Fruit fly (Drosophila melanogaster) whole organism, prepupa: ENCODE data around the gene CG18581.

ENCODE experiments used
- CG10631 ChIP-seq: fragments of 200-800 bp; sonication (Bioruptor generic); optimal IDR thresholded peaks from 2 replicates; lab custom pipeline; 2016; ENCODE audit warnings: missing biosample characterization, missing genetic modification characterization
- CG10669 ChIP-seq: fragments of 200-800 bp; sonication (Bioruptor generic); optimal IDR thresholded peaks from 3 replicates; lab custom pipeline; 2018; ENCODE audit warnings: missing biosample characterization, mild to moderate bottlenecking, missing genetic modification characterization, moderate library complexity
- CG11294 ChIP-seq: fragments of 200-800 bp; sonication (Bioruptor generic); IDR thresholded peaks from 2 replicates; pipeline ENCODE4 v1.3.6; 2022; ENCODE audit warnings: missing biosample characterization, missing genetic modification characterization
- CG11762 ChIP-seq: fragments of 200-800 bp; sonication (Bioruptor generic); optimal IDR thresholded peaks from 3 replicates; lab custom pipeline; 2016; ENCODE audit warnings: missing biosample characterization, missing genetic modification characterization; ENCODE audit not compliant: insufficient read depth
- CG11902 ChIP-seq: fragments of 200-800 bp; sonication (Bioruptor generic); optimal IDR thresholded peaks from 3 replicates; lab custom pipeline; 2016; ENCODE audit warnings: missing biosample characterization, missing genetic modification characterization
- CG15336 ChIP-seq: fragments of 200-800 bp; sonication (Bioruptor generic); IDR thresholded peaks from 2 replicates; pipeline ENCODE4 v1.3.6; 2022; ENCODE audit warnings: missing biosample characterization, missing genetic modification characterization
- CG1621 ChIP-seq: fragments of 200-800 bp; sonication (Bioruptor generic); optimal IDR thresholded peaks from 3 replicates; lab custom pipeline; 2018; ENCODE audit warnings: missing biosample characterization, mild to moderate bottlenecking, missing genetic modification characterization
- CG16779 ChIP-seq: fragments of 200-800 bp; sonication (Bioruptor generic); optimal IDR thresholded peaks from 3 replicates; lab custom pipeline; 2017; ENCODE audit warnings: missing biosample characterization, mild to moderate bottlenecking, missing genetic modification characterization
- CG31627 ChIP-seq: fragments of 200-800 bp; sonication (Bioruptor generic); optimal IDR thresholded peaks from 3 replicates; lab custom pipeline; 2016; ENCODE audit warnings: missing biosample characterization, missing genetic modification characterization
- CG34406 ChIP-seq: fragments of 200-800 bp; sonication (Bioruptor generic); optimal IDR thresholded peaks from 3 replicates; lab custom pipeline; 2016; ENCODE audit warnings: missing biosample characterization, missing genetic modification characterization
- CG6163 ChIP-seq: fragments of 200-800 bp; sonication (Bioruptor generic); IDR thresholded peaks from 3 replicates; pipeline ENCODE4 v1.3.6; 2022; ENCODE audit warnings: missing biosample characterization, missing genetic modification characterization
- CG6276 ChIP-seq: fragments of 200-800 bp; sonication (Bioruptor generic); optimal IDR thresholded peaks from 2 replicates; lab custom pipeline; 2017; ENCODE audit warnings: missing biosample characterization, mild to moderate bottlenecking, missing genetic modification characterization
- CG6792 ChIP-seq: fragments of 200-800 bp; sonication (Bioruptor generic); optimal IDR thresholded peaks from 3 replicates; lab custom pipeline; 2016; ENCODE audit warnings: missing biosample characterization, missing genetic modification characterization
- CG6808 ChIP-seq: fragments of 200-800 bp; sonication (Bioruptor generic); optimal IDR thresholded peaks from 3 replicates; lab custom pipeline; 2017; ENCODE audit warnings: missing biosample characterization, missing genetic modification characterization, mild to moderate bottlenecking, moderate library complexity, missing genetic modification reagents
- CG6854 ChIP-seq: fragments of 200-800 bp; sonication (Bioruptor generic); optimal IDR thresholded peaks from 2 replicates; lab custom pipeline; 2017; ENCODE audit warnings: missing biosample characterization, mild to moderate bottlenecking, missing genetic modification characterization
- CG8119 ChIP-seq: fragments of 200-800 bp; sonication (Bioruptor generic); IDR thresholded peaks from 3 replicates; pipeline ENCODE4 v1.3.6; 2022; ENCODE audit warnings: missing biosample characterization, missing genetic modification characterization
- CG8319 ChIP-seq: fragments of 200-800 bp; sonication (Bioruptor generic); optimal IDR thresholded peaks from 3 replicates; lab custom pipeline; 2016; ENCODE audit warnings: missing biosample characterization, missing genetic modification characterization
- CG8632 ChIP-seq: fragments of 200-800 bp; sonication (Bioruptor generic); optimal IDR thresholded peaks from 3 replicates; lab custom pipeline; 2016; ENCODE audit warnings: missing biosample characterization, missing genetic modification characterization
- CG9139 ChIP-seq: fragments of 200-800 bp; sonication (Bioruptor generic); optimal IDR thresholded peaks from 3 replicates; lab custom pipeline; 2017; ENCODE audit warnings: missing biosample characterization, mild to moderate bottlenecking, missing genetic modification characterization
- Eip75B ChIP-seq: fragments of 200-800 bp; sonication (Bioruptor generic); optimal IDR thresholded peaks from 3 replicates; lab custom pipeline; 2016; ENCODE audit warnings: missing biosample characterization, missing genetic modification characterization
- Eip78C ChIP-seq: fragments of 200-800 bp; sonication (Bioruptor generic); peaks from one replicate; lab custom pipeline; 2016; ENCODE audit warnings: missing biosample characterization, missing genetic modification characterization
- Eip93F ChIP-seq: fragments of 200-800 bp; sonication (Bioruptor generic); optimal IDR thresholded peaks from 2 replicates; lab custom pipeline; 2016; ENCODE audit warnings: missing biosample characterization, mild to moderate bottlenecking, missing genetic modification characterization
- Ets96B ChIP-seq: fragments of 200-800 bp; optimal IDR thresholded peaks from 2 replicates; lab custom pipeline; 2019; ENCODE audit warnings: missing biosample characterization, mild to moderate bottlenecking, missing genetic modification characterization, moderate library complexity
- Gug ChIP-seq: fragments of 200-800 bp; sonication (Bioruptor generic); IDR thresholded peaks from 2 replicates; pipeline ENCODE4 v1.3.6; 2022; ENCODE audit warnings: missing biosample characterization, missing genetic modification characterization
- Hr38 ChIP-seq: sonication (Bioruptor generic); optimal IDR thresholded peaks from 2 replicates; lab custom pipeline; 2016; ENCODE audit warnings: missing biosample characterization, missing genetic modification characterization
- Lpt ChIP-seq: fragments of 200-800 bp; sonication (Bioruptor generic); optimal IDR thresholded peaks from 3 replicates; lab custom pipeline; 2016; ENCODE audit warnings: missing biosample characterization, missing genetic modification characterization
- OdsH ChIP-seq: fragments of 200-800 bp; sonication (Bioruptor generic); optimal IDR thresholded peaks from 3 replicates; lab custom pipeline; 2016; ENCODE audit warnings: missing biosample characterization, missing genetic modification characterization
- Smox ChIP-seq: fragments of 200-800 bp; sonication (Bioruptor generic); optimal IDR thresholded peaks from 3 replicates; lab custom pipeline; 2016; ENCODE audit warnings: missing biosample characterization, missing genetic modification characterization
- Sox102F ChIP-seq: fragments of 200-800 bp; sonication (Bioruptor generic); optimal IDR thresholded peaks from 2 replicates; lab custom pipeline; 2016; ENCODE audit warnings: missing biosample characterization, mild to moderate bottlenecking, missing genetic modification characterization
- Sox15 ChIP-seq: fragments of 200-800 bp; sonication (Bioruptor generic); optimal IDR thresholded peaks from 3 replicates; lab custom pipeline; 2016; ENCODE audit warnings: missing biosample characterization, missing genetic modification characterization
- achi ChIP-seq: fragments of 200-800 bp; sonication (Bioruptor generic); optimal IDR thresholded peaks from 3 replicates; lab custom pipeline; 2016; ENCODE audit warnings: missing biosample characterization, missing genetic modification characterization
- acj6 ChIP-seq: fragments of 200-800 bp; sonication (Bioruptor generic); optimal IDR thresholded peaks from 3 replicates; lab custom pipeline; 2016; ENCODE audit warnings: missing biosample characterization, missing genetic modification characterization
- cyc ChIP-seq: fragments of 200-800 bp; sonication (Bioruptor generic); optimal IDR thresholded peaks from 3 replicates; lab custom pipeline; 2016; ENCODE audit warnings: missing biosample characterization, missing genetic modification characterization
- dac ChIP-seq: fragments of 200-800 bp; sonication (Bioruptor generic); optimal IDR thresholded peaks from 2 replicates; lab custom pipeline; 2017; ENCODE audit warnings: missing biosample characterization, mild to moderate bottlenecking, missing genetic modification characterization
- dsx ChIP-seq: fragments of 200-800 bp; optimal IDR thresholded peaks from 3 replicates; lab custom pipeline; 2019; ENCODE audit warnings: missing biosample characterization, mild to moderate bottlenecking, missing genetic modification characterization, moderate library complexity; ENCODE audit not compliant: poor library complexity, severe bottlenecking
- eg ChIP-seq: fragments of 200-800 bp; sonication (Bioruptor generic); IDR thresholded peaks from 3 replicates; pipeline ENCODE4 v1.3.6; 2022; ENCODE audit warnings: missing biosample characterization, missing genetic modification characterization
- fd59A ChIP-seq: fragments of 200-800 bp; sonication (Bioruptor generic); optimal IDR thresholded peaks from 2 replicates; lab custom pipeline; 2017; ENCODE audit warnings: missing biosample characterization, mild to moderate bottlenecking, missing genetic modification characterization, missing genetic modification reagents
- fd85E ChIP-seq: fragments of 200-800 bp; sonication (Bioruptor generic); optimal IDR thresholded peaks from 3 replicates; lab custom pipeline; 2016; ENCODE audit warnings: missing biosample characterization, missing genetic modification characterization
- fkh ChIP-seq: fragments of 200-800 bp; sonication (Bioruptor generic); optimal IDR thresholded peaks from 3 replicates; lab custom pipeline; 2017; ENCODE audit warnings: missing biosample characterization, mild to moderate bottlenecking, missing genetic modification characterization, moderate library complexity
- lz ChIP-seq: fragments of 200-800 bp; sonication (Bioruptor generic); optimal IDR thresholded peaks from 3 replicates; lab custom pipeline; 2016; ENCODE audit warnings: missing biosample characterization, missing genetic modification characterization
- net ChIP-seq: fragments of 200-800 bp; sonication (Bioruptor generic); optimal IDR thresholded peaks from 3 replicates; lab custom pipeline; 2016; ENCODE audit warnings: missing biosample characterization, missing genetic modification characterization
- salr ChIP-seq, 2 experiments: fragments of 200-800 bp; sonication (Bioruptor generic); optimal IDR thresholded peaks; 3 replicates each; lab custom pipeline; 2016 to 2018; ENCODE audit warnings: missing biosample characterization in 2 of 2, missing genetic modification characterization in 2 of 2, mild to moderate bottlenecking in 1 of 2
- spab ChIP-seq: fragments of 200-800 bp; sonication (Bioruptor generic); optimal IDR thresholded peaks from 2 replicates; lab custom pipeline; 2017; ENCODE audit warnings: missing biosample characterization, mild to moderate bottlenecking, missing genetic modification characterization, missing genetic modification reagents
- ss ChIP-seq, 2 experiments: fragments of 200-800 bp; sonication (Bioruptor generic); optimal IDR thresholded peaks; 2 replicates in 1 of 2; 3 replicates in 1 of 2; lab custom pipeline; 2017 to 2018; ENCODE audit warnings: mild to moderate bottlenecking in 2 of 2, missing biosample characterization in 2 of 2, missing genetic modification characterization in 2 of 2, moderate library complexity in 1 of 2
- svp ChIP-seq: fragments of 200-800 bp; sonication (Bioruptor generic); peaks from one replicate; lab custom pipeline; 2016; ENCODE audit warnings: missing biosample characterization, missing genetic modification characterization
- topi ChIP-seq: fragments of 200-800 bp; sonication (Bioruptor generic); optimal IDR thresholded peaks from 3 replicates; lab custom pipeline; 2016; ENCODE audit warnings: missing biosample characterization, missing genetic modification characterization
- vri ChIP-seq: fragments of 200-800 bp; sonication (Bioruptor generic); optimal IDR thresholded peaks from 3 replicates; lab custom pipeline; 2016; ENCODE audit warnings: missing biosample characterization, mild to moderate bottlenecking, missing genetic modification characterization

The CG18581 gene

DNA sequence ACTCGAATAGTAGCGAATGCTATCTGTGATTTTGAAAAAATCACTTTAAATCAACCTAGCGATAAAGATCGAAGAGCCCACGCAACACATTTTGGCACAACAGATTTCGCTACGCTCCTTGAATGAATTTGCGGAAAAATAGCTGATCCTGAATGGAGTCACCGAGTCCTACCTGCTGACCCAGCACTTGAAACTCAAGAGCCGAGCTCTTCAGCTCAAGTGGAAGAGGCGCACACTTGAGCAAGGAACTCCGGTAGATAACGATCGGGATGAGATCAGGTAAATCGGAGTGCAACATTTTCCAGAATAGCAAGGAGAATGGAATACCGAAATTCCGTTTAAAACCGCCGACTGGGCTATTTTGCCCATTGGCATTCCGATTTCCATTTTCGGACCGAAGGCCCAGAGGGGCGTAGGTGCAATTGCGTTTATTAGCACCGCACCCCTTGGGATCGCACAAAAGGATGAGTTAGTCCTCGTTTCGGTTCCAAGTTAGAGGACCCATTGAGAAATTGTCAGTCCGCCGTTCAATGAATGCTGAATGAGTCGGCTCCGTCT lies 9.6 kb downstream of the CG18581 start:
- TF ChIP-seq CG8632 (GFP tag; lab: Kevin White, UChicago): no peak
- no peak for TF ChIP-seq Smox (GFP tag; lab: Kevin White, UChicago)
- TF ChIP-seq Lpt (GFP tag; lab: Kevin White, UChicago): no peak
- no peak for TF ChIP-seq CG10669 (GFP tag; lab: Kevin White, UChicago)
- no peak for TF ChIP-seq Hr38 (GFP tag; lab: Kevin White, UChicago)
- TF ChIP-seq CG34406: no peak
- TF ChIP-seq CG6792 (GFP tag; lab: Kevin White, UChicago): no peak
- no peak for TF ChIP-seq ss (GFP tag; optimal IDR thresholded peaks at IDR 0.05; lab: Kevin White, UChicago)
- no peak for TF ChIP-seq svp (GFP tag; lab: Kevin White, UChicago)
- no peak for TF ChIP-seq CG6854 (GFP tag; lab: Kevin White, UChicago)
- TF ChIP-seq topi: no peak
- TF ChIP-seq fkh: no peak
- TF ChIP-seq Eip93F (GFP tag; lab: Kevin White, UChicago): no peak
- no peak for TF ChIP-seq spab (GFP tag; lab: Kevin White, UChicago)

dm6 chr3L:15039510-15039909 lies 10.5 kb downstream of the CG18581 start:
- no peak for TF ChIP-seq CG1621

- TF ChIP-seq CG34406 (no peak), svp (GFP tag; lab: Kevin White, UChicago) (peak; percentile 20), CG8632 (GFP tag; lab: Kevin White, UChicago) (no peak), Lpt (GFP tag; lab: Kevin White, UChicago) (no peak), Eip93F (GFP tag; lab: Kevin White, UChicago) (no peak), fd85E (GFP tag; lab: Kevin White, UChicago) (no peak), CG16779 (tag; lab: Kevin White, UChicago) (no peak), CG6808 (GFP tag; lab: Kevin White, UChicago) (no peak), CG15336 (GFP tag; lab: Robert Waterston, UW) (no peak), eg (GFP tag; lab: Robert Waterston, UW) (no peak), OdsH (GFP tag; lab: Kevin White, UChicago) (peak; percentile 23), Sox102F (GFP tag; lab: Kevin White, UChicago) (no peak), CG8319 (GFP tag; lab: Kevin White, UChicago) (no peak), CG11902 (GFP tag; lab: Kevin White, UChicago) (no peak), salr (GFP tag; optimal IDR thresholded peaks at IDR 0.05; lab: Kevin White, UChicago) (no peak), CG8119 (GFP tag; lab: Robert Waterston, UW) (no peak), topi (no peak), dac (GFP tag; lab: Kevin White, UChicago) (no peak), spab (GFP tag; lab: Kevin White, UChicago) (no peak), CG6163 (GFP tag; lab: Robert Waterston, UW) (no peak), lz (no peak), CG31627 (GFP tag; lab: Kevin White, UChicago) (peak; percentile 2), CG6276 (GFP tag; lab: Kevin White, UChicago) (no peak), CG11762 (GFP tag; lab: Kevin White, UChicago) (no peak), Sox15 (GFP tag; lab: Kevin White, UChicago) (no peak), CG6792 (GFP tag; lab: Kevin White, UChicago) (no peak), CG1621 (no peak), CG11294 (GFP tag; lab: Robert Waterston, UW) (no peak), acj6 (GFP tag; lab: Kevin White, UChicago) (peak; percentile 6), dsx (GFP tag; lab: Kevin White, UChicago) (no peak), fd59A (GFP tag; lab: Kevin White, UChicago) (no peak), Eip75B (GFP tag; lab: Kevin White, UChicago) (no peak), vri (GFP tag; lab: Kevin White, UChicago) (no peak), Ets96B (tag; lab: Kevin White, UChicago) (no peak), CG10631 (GFP tag; lab: Kevin White, UChicago) (no peak), achi (GFP tag; lab: Kevin White, UChicago) (no peak), Eip78C (GFP tag; lab: Kevin White, UChicago) (peak; percentile 67), CG10669 (GFP tag; lab: Kevin White, UChicago) (no peak), Gug (GFP tag; lab: Robert Waterston, UW) (no peak), CG9139 (GFP tag; lab: Kevin White, UChicago) (no peak), net (GFP tag; lab: Kevin White, UChicago) (no peak), ss (GFP tag; optimal IDR thresholded peaks at IDR 0.05; lab: Kevin White, UChicago) (no peak), cyc (GFP tag; lab: Kevin White, UChicago) (no peak)
These were observed 14.4 kb downstream of the CG18581 start for dm6 chr3L:15035585-15035984.
